Worm (Caenorhabditis elegans) whole organism, L2 larva: ENCODE data around the gene M116.5.
A peak's percentile ranks its signal among the peaks of the same experiment; 100 is the strongest.

Source experiments
- C34F6.9 ChIP-seq: fragments of 150-350 bp; optimal IDR thresholded peaks from 2 replicates; lab custom pipeline; 2014; ENCODE audit warnings: missing biosample characterization, missing genetic modification characterization
- R02D3.7 ChIP-seq: fragments of 150-350 bp; optimal IDR thresholded peaks from 2 replicates; lab custom pipeline; 2014; ENCODE audit warnings: missing biosample characterization, missing genetic modification characterization
- Y55F3AM.14 ChIP-seq: fragments of 200-800 bp; sonication (Bioruptor generic); optimal IDR thresholded peaks from 2 replicates; lab custom pipeline; 2018; ENCODE audit warnings: mild to moderate bottlenecking, missing genetic modification characterization, missing compliant biosample characterization
- ZK546.5 ChIP-seq: sonication (generic microtip); optimal IDR thresholded peaks from 2 replicates; lab custom pipeline; 2017; ENCODE audit warnings: missing biosample characterization, missing genetic modification characterization
- ama-1 ChIP-seq: fragments of 150-350 bp; optimal IDR thresholded peaks from 2 replicates; lab custom pipeline; 2018; ENCODE audit warnings: inconsistent platforms
- blmp-1 ChIP-seq: sonication (generic microtip); optimal IDR thresholded peaks from 2 replicates; lab custom pipeline; 2017; ENCODE audit warnings: missing genetic modification characterization, mild to moderate bottlenecking, missing compliant biosample characterization, antibody characterized with exemption, moderate library complexity; ENCODE audit not compliant: insufficient read depth
- crh-2 ChIP-seq: sonication (generic microtip); optimal IDR thresholded peaks from 2 replicates; lab custom pipeline; 2017; ENCODE audit warnings: missing biosample characterization, missing genetic modification characterization
- dmd-4 ChIP-seq: sonication (generic microtip); optimal IDR thresholded peaks from 2 replicates; lab custom pipeline; 2017; ENCODE audit warnings: missing biosample characterization, missing genetic modification characterization
- egl-27 ChIP-seq: sonication (generic microtip); optimal IDR thresholded peaks from 3 replicates; lab custom pipeline; 2017; ENCODE audit warnings: missing biosample characterization, missing genetic modification reagents, missing genetic modification characterization
- fos-1 ChIP-seq: fragments of 150-350 bp; optimal IDR thresholded peaks from 2 replicates; lab custom pipeline; 2014; ENCODE audit warnings: missing biosample characterization, missing genetic modification characterization
- lin-11 ChIP-seq: fragments of 150-350 bp; sonication (generic microtip); optimal IDR thresholded peaks from 2 replicates; lab custom pipeline; 2014; ENCODE audit warnings: missing biosample characterization, missing genetic modification characterization, inconsistent platforms, mixed read lengths
- lin-39 ChIP-seq: fragments of 150-350 bp; optimal IDR thresholded peaks from 2 replicates; lab custom pipeline; 2014; ENCODE audit warnings: missing biosample characterization, missing genetic modification reagents, missing genetic modification characterization
- lsy-2 ChIP-seq, 2 experiments: fragments of 150-350 bp in 1 of 2; sonication (generic microtip) in 1 of 2; optimal IDR thresholded peaks; 2 replicates each; lab custom pipeline; 2014 to 2017; ENCODE audit warnings: missing biosample characterization in 2 of 2, missing genetic modification characterization in 2 of 2
- mab-5 ChIP-seq: fragments of 150-350 bp; optimal IDR thresholded peaks from 2 replicates; lab custom pipeline; 2014; ENCODE audit warnings: missing biosample characterization, missing genetic modification characterization
- mbf-1 ChIP-seq: sonication (generic microtip); optimal IDR thresholded peaks from 2 replicates; lab custom pipeline; 2017; ENCODE audit warnings: missing biosample characterization, missing genetic modification characterization
- nhr-12 ChIP-seq: fragments of 150-350 bp; optimal IDR thresholded peaks from 2 replicates; lab custom pipeline; 2014; ENCODE audit warnings: missing biosample characterization, missing genetic modification characterization
- nhr-21 ChIP-seq: fragments of 150-350 bp; optimal IDR thresholded peaks from 2 replicates; lab custom pipeline; 2014; ENCODE audit warnings: missing biosample characterization, missing genetic modification characterization
- nhr-23 ChIP-seq: fragments of 150-350 bp; optimal IDR thresholded peaks from 2 replicates; lab custom pipeline; 2014; ENCODE audit warnings: missing biosample characterization, missing genetic modification reagents, missing genetic modification characterization
- nhr-25 ChIP-seq: fragments of 150-350 bp; sonication (generic microtip); optimal IDR thresholded peaks from 3 replicates; lab custom pipeline; 2014; ENCODE audit warnings: missing biosample characterization, missing genetic modification characterization
- nhr-6 ChIP-seq: fragments of 150-350 bp; optimal IDR thresholded peaks from 2 replicates; lab custom pipeline; 2014; ENCODE audit warnings: missing biosample characterization, missing genetic modification characterization
- nhr-77 ChIP-seq: fragments of 150-350 bp; optimal IDR thresholded peaks from 2 replicates; lab custom pipeline; 2014; ENCODE audit warnings: missing biosample characterization, missing genetic modification characterization
- peb-1 ChIP-seq: fragments of 150-350 bp; optimal IDR thresholded peaks from 2 replicates; lab custom pipeline; 2014; ENCODE audit warnings: missing biosample characterization, missing genetic modification characterization
- sem-4 ChIP-seq: fragments of 150-350 bp; optimal IDR thresholded peaks from 2 replicates; lab custom pipeline; 2014; ENCODE audit warnings: missing biosample characterization, missing genetic modification reagents, missing genetic modification characterization
- skn-1 ChIP-seq: sonication (generic microtip); optimal IDR thresholded peaks from 2 replicates; lab custom pipeline; 2017; ENCODE audit warnings: missing biosample characterization, missing genetic modification characterization
- sma-9 ChIP-seq, 2 experiments: fragments of 150-350 bp in 1 of 2; sonication (generic microtip) in 1 of 2; optimal IDR thresholded peaks; 2 replicates each; lab custom pipeline; 2014 to 2016; ENCODE audit warnings: missing genetic modification characterization in 2 of 2, mild to moderate bottlenecking in 1 of 2, missing biosample characterization in 1 of 2, missing compliant biosample characterization in 1 of 2, missing genetic modification reagents in 1 of 2, moderate library complexity in 1 of 2
- snpc-4 ChIP-seq: fragments of 150-350 bp; optimal IDR thresholded peaks from 2 replicates; lab custom pipeline; 2014; ENCODE audit warnings: missing biosample characterization, missing genetic modification characterization
- unc-39 ChIP-seq: fragments of 150-350 bp; optimal IDR thresholded peaks from 2 replicates; lab custom pipeline; 2014; ENCODE audit warnings: missing biosample characterization, missing genetic modification characterization
- unc-55 ChIP-seq: fragments of 150-350 bp; sonication (generic microtip); optimal IDR thresholded peaks from 3 replicates; lab custom pipeline; 2014; ENCODE audit warnings: missing biosample characterization, missing genetic modification reagents, missing genetic modification characterization
- unc-62 ChIP-seq: fragments of 150-350 bp; optimal IDR thresholded peaks from 2 replicates; lab custom pipeline; 2014; ENCODE audit warnings: missing biosample characterization, missing genetic modification reagents, missing genetic modification characterization
- zag-1 ChIP-seq: fragments of 150-350 bp; optimal IDR thresholded peaks from 2 replicates; lab custom pipeline; 2014; ENCODE audit warnings: missing biosample characterization, missing genetic modification characterization
- ztf-11 ChIP-seq: sonication (generic microtip); optimal IDR thresholded peaks from 2 replicates; lab custom pipeline; 2017; ENCODE audit warnings: missing biosample characterization, missing genetic modification characterization
- ztf-4 ChIP-seq: fragments of 150-350 bp; optimal IDR thresholded peaks from 2 replicates; lab custom pipeline; 2014; ENCODE audit warnings: missing biosample characterization, missing genetic modification characterization

Gene M116.5

ce11 chrIV:8375381-8375780 is 45.5 kb downstream of the M116.5 start (continued):
- TF ChIP-seq nhr-23 (tag; lab: Kevin White, UChicago) = no peak
- TF ChIP-seq ztf-11 (tag; lab: Kevin White, UChicago) = no peak
- peak; percentile 43 for TF ChIP-seq zag-1
- peak; percentile 68 for TF ChIP-seq Y55F3AM.14 (GFP tag; lab: Kevin White, UChicago)
- no peak for TF ChIP-seq mbf-1
- no peak for TF ChIP-seq nhr-77 (tag; lab: Kevin White, UChicago)
- peak; percentile 84 for TF ChIP-seq C34F6.9 (tag; lab: Kevin White, UChicago)
- peak; percentile 44 for TF ChIP-seq lin-11 (tag; lab: Kevin White, UChicago)
- TF ChIP-seq unc-55 (GFP tag; lab: Kevin White, UChicago) = no peak
- TF ChIP-seq egl-27 (tag; lab: Kevin White, UChicago) = peak; percentile 59
- peak; percentile 15 for TF ChIP-seq R02D3.7 (tag; lab: Kevin White, UChicago)
- TF ChIP-seq ztf-4 (tag; lab: Kevin White, UChicago) = peak; percentile 74
- TF ChIP-seq nhr-21 (tag; lab: Kevin White, UChicago) = peak; percentile 66
- no peak for TF ChIP-seq lin-39 (tag; lab: Kevin White, UChicago)

DNA sequence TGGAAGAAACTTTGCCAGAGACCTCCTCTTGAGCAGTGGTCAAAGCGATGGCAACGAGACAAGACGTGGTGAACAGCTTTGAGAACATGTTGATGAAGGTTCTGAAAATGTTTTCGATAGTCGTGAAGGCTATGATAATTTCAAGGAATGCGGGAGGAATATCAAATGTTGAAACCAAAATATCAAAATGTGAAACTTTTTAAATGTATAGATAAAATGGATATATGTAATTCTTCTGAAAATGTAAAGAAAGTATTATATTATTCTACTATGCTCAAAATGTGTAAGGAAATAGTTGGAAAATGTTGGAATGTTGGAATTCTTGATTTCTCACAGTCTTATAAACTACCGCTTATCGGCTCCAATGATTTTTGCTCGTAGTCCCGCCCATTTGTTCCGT is 51.7 kb downstream of the M116.5 start, which contains the start of gene D2096.6:
Gene D2096.6 (minus strand): TSS at position 101 of the 400 bp plus-strand sequence.
- TF ChIP-seq ama-1 (no peak), lsy-2 (tag; optimal IDR thresholded peaks at IDR 0.05; lab: Kevin White, UChicago) (no peak), crh-2 (tag; lab: Kevin White, UChicago) (no peak), ztf-4 (tag; lab: Kevin White, UChicago) (no peak), peb-1 (tag; lab: Kevin White, UChicago) (no peak), nhr-12 (tag; lab: Kevin White, UChicago) (no peak), zag-1 (no peak), blmp-1 (tag; lab: Kevin White, UChicago) (no peak), nhr-6 (no peak), R02D3.7 (tag; lab: Kevin White, UChicago) (no peak), sem-4 (tag; lab: Kevin White, UChicago) (no peak)

DNA sequence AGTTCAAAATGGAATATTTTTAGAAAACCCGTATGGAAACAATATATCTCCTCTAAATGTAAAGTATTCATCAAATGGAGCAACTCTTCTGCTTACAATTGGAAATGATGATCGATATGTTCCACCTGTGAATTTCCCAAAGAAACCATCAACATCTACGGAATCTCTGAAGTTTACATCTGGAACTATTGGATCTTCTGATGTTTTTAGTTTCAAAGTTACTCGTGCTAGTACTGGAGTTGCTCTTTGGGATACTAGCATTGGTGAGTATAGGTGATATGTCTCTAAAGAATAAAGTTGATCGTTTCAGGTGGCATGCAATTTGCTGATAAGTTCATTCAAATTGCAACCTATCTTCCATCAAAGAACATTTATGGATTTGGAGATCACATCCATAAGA is 53.0 kb downstream of the M116.5 start:
- TF ChIP-seq nhr-25 (tag; lab: Kevin White, UChicago) (no peak), ZK546.5 (tag; lab: Kevin White, UChicago) (no peak), C34F6.9 (tag; lab: Kevin White, UChicago) (no peak), sma-9 (GFP tag; optimal IDR thresholded peaks at IDR 0.05; lab: Kevin White, UChicago) (no peak), sma-9 (tag; optimal IDR thresholded peaks at IDR 0.05; lab: Kevin White, UChicago) (no peak), dmd-4 (no peak), unc-62 (GFP tag; lab: Kevin White, UChicago) (no peak), skn-1 (tag; lab: Kevin White, UChicago) (no peak), Y55F3AM.14 (GFP tag; lab: Kevin White, UChicago) (no peak), nhr-77 (tag; lab: Kevin White, UChicago) (no peak), lin-39 (tag; lab: Kevin White, UChicago) (no peak), nhr-6 (no peak), mab-5 (tag; lab: Kevin White, UChicago) (no peak), unc-39 (tag; lab: Kevin White, UChicago) (no peak), ztf-4 (tag; lab: Kevin White, UChicago) (no peak), fos-1 (tag; lab: Kevin White, UChicago) (no peak), ama-1 (no peak)

DNA sequence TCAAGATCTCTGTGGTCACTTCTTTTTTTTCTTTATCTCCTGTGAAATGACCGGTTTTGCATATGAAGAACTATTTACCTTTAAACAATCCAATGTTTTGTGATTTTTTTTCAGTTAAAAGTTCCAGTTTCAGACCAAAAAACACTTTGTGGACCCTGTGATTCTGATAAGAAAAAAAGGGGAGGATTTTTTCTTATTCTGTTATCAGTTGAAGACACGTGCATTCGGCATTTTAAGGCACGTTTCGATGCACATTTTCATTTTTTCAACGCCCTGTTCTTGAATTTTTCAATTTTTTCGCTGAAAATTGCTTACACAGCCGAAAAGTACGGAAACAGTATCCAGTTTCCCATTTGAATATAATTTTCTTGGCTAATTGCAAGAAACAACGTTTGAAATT is 54.6 kb downstream of the M116.5 start, which contains the start of gene aagr-1:
Gene aagr-1 (plus strand): TSS at position 227 of the 400 bp plus-strand sequence.
- TF ChIP-seq zag-1 (no peak), snpc-4 (tag; lab: Kevin White, UChicago) (no peak), nhr-25 (tag; lab: Kevin White, UChicago) (no peak), fos-1 (tag; lab: Kevin White, UChicago) (peak; percentile 45), crh-2 (tag; lab: Kevin White, UChicago) (peak; percentile 47), sem-4 (tag; lab: Kevin White, UChicago) (no peak)
